Worm (Caenorhabditis elegans) whole organism, young adult: ENCODE data around the gene T01D3.3.

Source experiments
- F22D6.2 ChIP-seq: sonication (generic microtip); optimal IDR thresholded peaks from 2 replicates; lab custom pipeline; 2016; ENCODE audit warnings: mild to moderate bottlenecking, missing genetic modification characterization, missing compliant biosample characterization
- Y53F4B.3 ChIP-seq: fragments of 200-800 bp; sonication (Bioruptor generic); IDR thresholded peaks from 2 replicates; pipeline ENCODE4 v1.3.6; 2022; ENCODE audit warnings: missing genetic modification reagents, missing genetic modification characterization, missing compliant biosample characterization
- ama-1 ChIP-seq, 3 experiments: fragments of 150-350 bp in 1 of 3; sonication (generic microtip) in 2 of 3; optimal IDR thresholded peaks; 2 replicates each; lab custom pipeline; 2014 to 2018; ENCODE audit warnings: missing biosample characterization in 2 of 3, missing genetic modification characterization in 2 of 3, missing genetic modification reagents in 2 of 3
- efl-1 ChIP-seq: fragments of 150-350 bp; optimal IDR thresholded peaks from 2 replicates; lab custom pipeline; 2014; ENCODE audit warnings: missing biosample characterization, missing genetic modification reagents, missing genetic modification characterization
- gei-17 ChIP-seq: fragments of 200-800 bp; sonication (Bioruptor generic); optimal IDR thresholded peaks from 2 replicates; lab custom pipeline; 2018; ENCODE audit warnings: mild to moderate bottlenecking, missing genetic modification characterization, missing compliant biosample characterization
- let-526 ChIP-seq: fragments of 200-800 bp; sonication (Bioruptor generic); IDR thresholded peaks from 2 replicates; pipeline ENCODE4 v1.3.6; 2022; ENCODE audit warnings: missing genetic modification reagents, missing genetic modification characterization, missing compliant biosample characterization
- lin-35 ChIP-seq, 3 experiments: fragments of 150-350 bp in 2 of 3; sonication (generic microtip) in 1 of 3; optimal IDR thresholded peaks; 2 replicates each; lab custom pipeline; 2014 to 2018; ENCODE audit warnings: missing biosample characterization in 3 of 3, missing genetic modification characterization in 3 of 3, missing genetic modification reagents in 3 of 3
- pha-4 ChIP-seq: fragments of 150-350 bp; sonication (generic microtip); optimal IDR thresholded peaks from 2 replicates; lab custom pipeline; 2014; ENCODE audit warnings: missing biosample characterization, missing genetic modification reagents, missing genetic modification characterization
- sea-2 ChIP-seq: fragments of 200-800 bp; sonication (Bioruptor generic); IDR thresholded peaks from 2 replicates; pipeline ENCODE4 v1.3.6; 2022; ENCODE audit warnings: missing genetic modification characterization, missing compliant biosample characterization
- sptf-2 ChIP-seq: fragments of 200-800 bp; sonication (Bioruptor generic); optimal IDR thresholded peaks from 2 replicates; lab custom pipeline; 2018; ENCODE audit warnings: mild to moderate bottlenecking, missing genetic modification characterization, missing compliant biosample characterization
- tlf-1 ChIP-seq: fragments of 200-800 bp; sonication (Bioruptor generic); optimal IDR thresholded peaks from 2 replicates; lab custom pipeline; 2018; ENCODE audit warnings: mild to moderate bottlenecking, missing genetic modification characterization, missing compliant biosample characterization
- unc-62 ChIP-seq: fragments of 150-350 bp; optimal IDR thresholded peaks from 2 replicates; lab custom pipeline; 2014; ENCODE audit warnings: missing biosample characterization, missing genetic modification reagents, missing genetic modification characterization
- ztf-22 ChIP-seq: fragments of 200-800 bp; sonication (Bioruptor generic); optimal IDR thresholded peaks from 2 replicates; lab custom pipeline; 2018; ENCODE audit warnings: mild to moderate bottlenecking, missing genetic modification characterization, moderate library complexity, missing compliant biosample characterization

DNA sequence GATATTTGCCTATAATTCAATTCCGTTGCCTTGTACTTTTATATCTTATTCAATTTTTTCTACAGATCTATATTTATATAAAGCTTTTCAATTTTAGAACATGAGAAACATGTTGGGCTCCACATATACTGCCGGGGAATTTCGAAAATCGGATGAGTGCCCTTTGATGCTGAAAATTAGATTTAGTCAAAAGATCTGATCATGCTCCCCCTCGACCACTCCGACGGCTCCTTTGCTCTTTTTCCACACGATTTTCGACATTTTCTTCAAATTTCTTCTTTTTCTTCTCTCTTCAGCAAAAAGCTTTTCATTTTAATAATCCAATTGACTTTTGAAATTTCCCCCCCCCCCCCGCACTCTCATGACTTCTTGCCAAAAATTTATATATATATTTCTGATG, 22.6 kb upstream of the T01D3.3 start:
- no peak for TF ChIP-seq gei-17
- no peak for TF ChIP-seq pha-4 (tag; lab: Kevin White, UChicago)
- TF ChIP-seq Y53F4B.3 (GFP tag; lab: Robert Waterston, UW): no peak
- no peak for TF ChIP-seq ztf-22 (GFP tag; lab: Kevin White, UChicago)
- no peak for TF ChIP-seq tlf-1 (GFP tag; lab: Kevin White, UChicago)
- TF ChIP-seq let-526 (GFP tag; lab: Robert Waterston, UW): no peak
- no peak for TF ChIP-seq lin-35 (GFP tag; optimal IDR thresholded peaks at IDR 0.05; lab: Kevin White, UChicago)
- no peak for TF ChIP-seq sptf-2 (GFP tag; lab: Kevin White, UChicago)
- no peak for TF ChIP-seq ama-1 (optimal IDR thresholded peaks at IDR 0.05; lab: Kevin White, UChicago)
- TF ChIP-seq ama-1 (GFP tag; optimal IDR thresholded peaks at IDR 0.05; lab: Kevin White, UChicago): no peak
- no peak for TF ChIP-seq sea-2 (GFP tag; lab: Robert Waterston, UW)
- TF ChIP-seq unc-62 (GFP tag; lab: Kevin White, UChicago): no peak
- TF ChIP-seq F22D6.2: no peak
- TF ChIP-seq efl-1: no peak
